Fruit fly (Drosophila melanogaster) whole organism, larva: ENCODE results near the gene CG4914.
A peak's percentile ranks its signal among the peaks of the same experiment; 100 is the strongest.

Experiments used
- noc ChIP-seq: fragments of 200-800 bp; sonication (Bioruptor generic); optimal IDR thresholded peaks from 3 replicates; lab custom pipeline; 2019; ENCODE audit warnings: missing biosample characterization, mild to moderate bottlenecking, missing genetic modification characterization, moderate library complexity

Gene CG4914

dm6 chr3L:14665802-14666351 lies 12.1 kb downstream of the CG4914 start:
- peak; percentile 66 for TF ChIP-seq noc (tag; lab: Kevin White, UChicago)

- TF ChIP-seq noc (tag; lab: Kevin White, UChicago), result no peak
Observed at dm6 chr3L:14664390-14664789, 13.6 kb downstream of the CG4914 start.

- TF ChIP-seq noc (tag; lab: Kevin White, UChicago), result no peak
Observed at dm6 chr3L:14663750-14664149, 14.2 kb downstream of the CG4914 start.

- TF ChIP-seq noc (tag; lab: Kevin White, UChicago), result no peak
Observed at dm6 chr3L:14661567-14662258, 16.2 kb downstream of the CG4914 start.

dm6 chr3L:14659954-14660907 lies 17.7 kb downstream of the CG4914 start:
- no peak for TF ChIP-seq noc (tag; lab: Kevin White, UChicago)

dm6 chr3L:14657485-14658054 lies 20.4 kb downstream of the CG4914 start:
- TF ChIP-seq noc (tag; lab: Kevin White, UChicago), result peak; percentile 49

dm6 chr3L:14655681-14656080 lies 22.3 kb downstream of the CG4914 start:
- no peak for TF ChIP-seq noc (tag; lab: Kevin White, UChicago)

dm6 chr3L:14655178-14655577 lies 22.8 kb downstream of the CG4914 start:
- no peak for TF ChIP-seq noc (tag; lab: Kevin White, UChicago)

dm6 chr3L:14654737-14655136 lies 23.2 kb downstream of the CG4914 start:
- TF ChIP-seq noc (tag; lab: Kevin White, UChicago), result no peak

dm6 chr3L:14652554-14652953 lies 25.4 kb downstream of the CG4914 start:
- no peak for TF ChIP-seq noc (tag; lab: Kevin White, UChicago)

- no peak for TF ChIP-seq noc (tag; lab: Kevin White, UChicago)
Observed at dm6 chr3L:14650348-14650747, 27.6 kb downstream of the CG4914 start.

dm6 chr3L:14648922-14649321 lies 29.0 kb downstream of the CG4914 start:
- TF ChIP-seq noc (tag; lab: Kevin White, UChicago), result no peak

- no peak for TF ChIP-seq noc (tag; lab: Kevin White, UChicago)
Observed at dm6 chr3L:14647210-14647869, 30.6 kb downstream of the CG4914 start.

dm6 chr3L:14645934-14646333 lies 32.0 kb downstream of the CG4914 start:
- TF ChIP-seq noc (tag; lab: Kevin White, UChicago), result no peak

dm6 chr3L:14645120-14645519 lies 32.8 kb downstream of the CG4914 start:
- TF ChIP-seq noc (tag; lab: Kevin White, UChicago), result no peak
